Fruit fly (Drosophila melanogaster) whole organism, embryonic: Measurements from ENCODE around the gene CG15412.
A peak's percentile ranks its signal among the peaks of the same experiment; 100 is the strongest.

ENCODE experiments used
- Adf1 ChIP-seq: fragments of 200-800 bp; sonication (Bioruptor generic); IDR thresholded peaks from 2 replicates; pipeline ENCODE4 v1.3.6; 2022; ENCODE audit warnings: missing biosample characterization, missing genetic modification characterization
- B-H1 ChIP-seq: fragments of 200-800 bp; sonication (Bioruptor generic); IDR thresholded peaks from 3 replicates; pipeline ENCODE4 v1.3.6; 2022; ENCODE audit warnings: missing biosample characterization, missing genetic modification characterization
- Blimp-1 ChIP-seq: fragments of 200-800 bp; sonication (Bioruptor generic); optimal IDR thresholded peaks from 3 replicates; lab custom pipeline; 2018; ENCODE audit warnings: missing biosample characterization, missing genetic modification characterization, mild to moderate bottlenecking, moderate library complexity, missing genetic modification reagents
- CG10274 ChIP-seq: fragments of 200-800 bp; sonication (Bioruptor generic); optimal IDR thresholded peaks from 3 replicates; lab custom pipeline; 2017; ENCODE audit warnings: missing biosample characterization, mild to moderate bottlenecking, missing genetic modification characterization
- CG10366 ChIP-seq: fragments of 200-800 bp; sonication (Bioruptor generic); IDR thresholded peaks from 2 replicates; pipeline ENCODE4 v1.3.6; 2022; ENCODE audit warnings: missing biosample characterization, missing genetic modification characterization
- CG10979 ChIP-seq: fragments of 200-800 bp; sonication (Bioruptor generic); optimal IDR thresholded peaks from 2 replicates; lab custom pipeline; 2018; ENCODE audit warnings: missing biosample characterization, mild to moderate bottlenecking, missing genetic modification characterization, moderate library complexity
- CG11504 ChIP-seq: fragments of 200-800 bp; sonication (Bioruptor generic); optimal IDR thresholded peaks from 3 replicates; lab custom pipeline; 2019; ENCODE audit warnings: missing biosample characterization, mild to moderate bottlenecking, missing genetic modification characterization, moderate library complexity
- CG14860 ChIP-seq: fragments of 200-800 bp; sonication (Bioruptor generic); IDR thresholded peaks from 3 replicates; pipeline ENCODE4 v1.3.6; 2022; ENCODE audit warnings: missing biosample characterization, missing genetic modification characterization; ENCODE audit not compliant: partially characterized antibody
- CG1529 ChIP-seq: fragments of 200-800 bp; sonication (Bioruptor generic); optimal IDR thresholded peaks from 3 replicates; lab custom pipeline; 2018; ENCODE audit warnings: missing biosample characterization, missing genetic modification characterization
- CG2678 ChIP-seq: fragments of 200-800 bp; sonication (Bioruptor generic); optimal IDR thresholded peaks from 3 replicates; lab custom pipeline; 2019; ENCODE audit warnings: missing biosample characterization, mild to moderate bottlenecking, missing genetic modification characterization, moderate library complexity
- CG31224 ChIP-seq: fragments of 200-800 bp; sonication (Bioruptor generic); IDR thresholded peaks from 2 replicates; pipeline ENCODE4 v1.3.6; 2022; ENCODE audit warnings: missing biosample characterization, missing genetic modification characterization
- CG32532 ChIP-seq: fragments of 200-800 bp; sonication (Bioruptor generic); IDR thresholded peaks from 2 replicates; pipeline ENCODE4 v1.3.6; 2022; ENCODE audit warnings: missing biosample characterization, missing genetic modification characterization
- CG32772 ChIP-seq: fragments of 200-800 bp; sonication (Bioruptor generic); IDR thresholded peaks from 2 replicates; pipeline ENCODE4 v1.3.6; 2022; ENCODE audit warnings: missing biosample characterization, missing genetic modification characterization
- CG33557 ChIP-seq: fragments of 200-800 bp; sonication (Bioruptor generic); optimal IDR thresholded peaks from 2 replicates; lab custom pipeline; 2019; ENCODE audit warnings: missing biosample characterization, mild to moderate bottlenecking, missing genetic modification characterization, moderate library complexity
- CG3726 ChIP-seq: fragments of 200-800 bp; sonication (Bioruptor generic); IDR thresholded peaks from 3 replicates; pipeline ENCODE4, ENCODE4 v1.3.6; 2022; ENCODE audit warnings: missing biosample characterization, missing genetic modification characterization
- CG3838 ChIP-seq: fragments of 200-800 bp; sonication (Bioruptor generic); optimal IDR thresholded peaks from 3 replicates; lab custom pipeline; 2016; ENCODE audit warnings: missing biosample characterization, missing genetic modification characterization
- CG5180 ChIP-seq: fragments of 200-800 bp; sonication (Bioruptor generic); optimal IDR thresholded peaks from 3 replicates; lab custom pipeline; 2017; ENCODE audit warnings: missing biosample characterization, missing genetic modification characterization, mild to moderate bottlenecking, moderate library complexity, missing genetic modification reagents
- CG6654 ChIP-seq: fragments of 200-800 bp; sonication (Bioruptor generic); optimal IDR thresholded peaks from 2 replicates; lab custom pipeline; 2017; ENCODE audit warnings: missing biosample characterization, mild to moderate bottlenecking, missing genetic modification characterization
- CG7372 ChIP-seq: fragments of 200-800 bp; sonication (Bioruptor generic); IDR thresholded peaks from 2 replicates; pipeline ENCODE4 v1.3.6; 2022; ENCODE audit warnings: missing biosample characterization, missing genetic modification characterization
- D19A ChIP-seq: fragments of 200-800 bp; optimal IDR thresholded peaks from 3 replicates; lab custom pipeline; 2019; ENCODE audit warnings: missing biosample characterization, mild to moderate bottlenecking, missing genetic modification characterization, moderate library complexity
- Dek ChIP-seq: fragments of 200-800 bp; sonication (Bioruptor generic); optimal IDR thresholded peaks from 3 replicates; lab custom pipeline; 2019; ENCODE audit warnings: missing biosample characterization, mild to moderate bottlenecking, missing genetic modification characterization, moderate library complexity
- Gsc ChIP-seq: fragments of 200-800 bp; sonication (Bioruptor generic); IDR thresholded peaks from 2 replicates; pipeline ENCODE4 v1.3.6; 2022; ENCODE audit warnings: missing biosample characterization, missing genetic modification characterization
- HLHmδ ChIP-seq: fragments of 200-800 bp; sonication (Bioruptor generic); optimal IDR thresholded peaks from 2 replicates; lab custom pipeline; 2018; ENCODE audit warnings: missing biosample characterization, mild to moderate bottlenecking, missing genetic modification characterization, moderate library complexity
- Mad ChIP-seq: fragments of 200-800 bp; sonication (Bioruptor generic); optimal IDR thresholded peaks from 2 replicates; lab custom pipeline; 2016; ENCODE audit warnings: missing biosample characterization, missing genetic modification characterization
- Med ChIP-seq: fragments of 200-800 bp; sonication (Bioruptor generic); peaks from one replicate; lab custom pipeline; 2016; ENCODE audit warnings: missing biosample characterization, missing genetic modification characterization, mild to moderate bottlenecking, inconsistent platforms, moderate library complexity
- Sox100B ChIP-seq: fragments of 200-800 bp; sonication (Bioruptor generic); optimal IDR thresholded peaks from 3 replicates; lab custom pipeline; 2018; ENCODE audit warnings: missing biosample characterization, mild to moderate bottlenecking, missing genetic modification characterization
- Sox102F ChIP-seq: fragments of 200-800 bp; sonication (Bioruptor generic); optimal IDR thresholded peaks from 2 replicates; lab custom pipeline; 2018; ENCODE audit warnings: missing biosample characterization, mild to moderate bottlenecking, missing genetic modification characterization, moderate library complexity
- Xbp1 ChIP-seq: fragments of 200-800 bp; sonication (Bioruptor generic); optimal IDR thresholded peaks from 3 replicates; lab custom pipeline; 2016; ENCODE audit warnings: missing biosample characterization, mild to moderate bottlenecking, missing genetic modification characterization
- abd-A ChIP-seq: fragments of 200-800 bp; sonication (Bioruptor generic); optimal IDR thresholded peaks from 3 replicates; lab custom pipeline; 2019; ENCODE audit warnings: missing biosample characterization, mild to moderate bottlenecking, missing genetic modification characterization, moderate library complexity
- az2 ChIP-seq: fragments of 200-800 bp; sonication (Bioruptor generic); optimal IDR thresholded peaks from 3 replicates; lab custom pipeline; 2016; ENCODE audit warnings: missing biosample characterization, missing genetic modification characterization
- bcd ChIP-seq: fragments of 200-800 bp; sonication (Bioruptor generic); optimal IDR thresholded peaks from 2 replicates; lab custom pipeline; 2017; ENCODE audit warnings: missing biosample characterization, mild to moderate bottlenecking, missing genetic modification characterization
- bigmax ChIP-seq: fragments of 200-800 bp; sonication (Bioruptor generic); optimal IDR thresholded peaks from 2 replicates; lab custom pipeline; 2018; ENCODE audit warnings: missing biosample characterization, mild to moderate bottlenecking, missing genetic modification characterization
- chm ChIP-seq: fragments of 200-800 bp; sonication (Bioruptor generic); IDR thresholded peaks from 2 replicates; pipeline ENCODE4 v1.3.6; 2022; ENCODE audit warnings: missing biosample characterization, missing genetic modification characterization
- corto ChIP-seq: fragments of 200-800 bp; sonication (Bioruptor generic); optimal IDR thresholded peaks from 2 replicates; lab custom pipeline; 2016; ENCODE audit warnings: missing biosample characterization, mild to moderate bottlenecking, missing genetic modification characterization, moderate library complexity
- crol ChIP-seq: fragments of 200-800 bp; sonication (Bioruptor generic); IDR thresholded peaks from 2 replicates; pipeline ENCODE4 v1.3.6; 2022; ENCODE audit warnings: missing biosample characterization, missing genetic modification characterization
- lbe ChIP-seq: fragments of 200-800 bp; sonication (Bioruptor generic); optimal IDR thresholded peaks from 2 replicates; lab custom pipeline; 2016; ENCODE audit warnings: missing biosample characterization, mild to moderate bottlenecking, missing genetic modification characterization
- lov ChIP-seq, 2 experiments: fragments of 200-800 bp in 1 of 2; fragments of >200 bp in 1 of 2; sonication (Bioruptor generic) in 1 of 2; IDR thresholded peaks in 1 of 2; optimal IDR thresholded peaks in 1 of 2; 2 replicates in 1 of 2; 3 replicates in 1 of 2; pipeline versions ENCODE4 v1.3.6 to Lab custom; 2017 to 2022; ENCODE audit warnings: missing biosample characterization in 1 of 2, missing genetic modification characterization in 1 of 2
- mam ChIP-seq: fragments of 200-800 bp; sonication (Bioruptor generic); optimal IDR thresholded peaks from 3 replicates; lab custom pipeline; 2016; ENCODE audit warnings: missing biosample characterization, missing genetic modification characterization
- psq ChIP-seq: fragments of 200-800 bp; sonication (Bioruptor generic); optimal IDR thresholded peaks from 2 replicates; lab custom pipeline; 2017; ENCODE audit warnings: missing biosample characterization, missing genetic modification characterization
- ro ChIP-seq: fragments of 200-800 bp; sonication (Bioruptor generic); IDR thresholded peaks from 2 replicates; pipeline ENCODE4 v1.3.6; 2022; ENCODE audit warnings: missing biosample characterization, missing genetic modification characterization
- run ChIP-seq: fragments of 200-800 bp; sonication (Bioruptor generic); optimal IDR thresholded peaks from 3 replicates; lab custom pipeline; 2018; ENCODE audit warnings: missing biosample characterization, mild to moderate bottlenecking, missing genetic modification characterization
- sens ChIP-seq: fragments of 200-800 bp; sonication (Bioruptor generic); peaks from one replicate; lab custom pipeline; 2016; ENCODE audit warnings: missing biosample characterization, missing genetic modification characterization
- slbo ChIP-seq: fragments of 200-800 bp; sonication (Bioruptor generic); IDR thresholded peaks from 2 replicates; pipeline ENCODE4 v1.3.6; 2022; ENCODE audit warnings: missing biosample characterization, missing genetic modification characterization
- so ChIP-seq: fragments of 200-800 bp; sonication (Bioruptor generic); IDR thresholded peaks from 3 replicates; pipeline ENCODE4 v1.3.6; 2022; ENCODE audit warnings: missing biosample characterization, missing genetic modification characterization
- tna ChIP-seq: fragments of 200-800 bp; sonication (Bioruptor generic); IDR thresholded peaks from 2 replicates; pipeline ENCODE4 v1.3.6; 2022; ENCODE audit warnings: missing biosample characterization, missing genetic modification characterization; ENCODE audit not compliant: partially characterized antibody
- vvl ChIP-seq: fragments of 200-800 bp; sonication (Bioruptor generic); IDR thresholded peaks from 2 replicates; pipeline ENCODE4 v1.3.6; 2022; ENCODE audit warnings: missing biosample characterization, missing genetic modification characterization

The CG15412 gene

dm6 chr2L:3345763-3346482, 29.6 kb downstream of the CG15412 start (continued):
- TF ChIP-seq CG10274 (GFP tag; lab: Kevin White, UChicago) = no peak
- TF ChIP-seq Med (GFP tag; lab: Kevin White, UChicago) = peak; percentile 49
- no peak for TF ChIP-seq CG3838 (GFP tag; lab: Kevin White, UChicago)
- TF ChIP-seq CG32532 (GFP tag; lab: Robert Waterston, UW) = 0 out of 2 replicates have a peak, but pooled peaks have one; percentile 21
- peak; percentile 74 for TF ChIP-seq Adf1 (GFP tag; lab: Robert Waterston, UW)
- no peak for TF ChIP-seq Xbp1 (GFP tag; lab: Kevin White, UChicago)
- peak; percentile 24 for TF ChIP-seq CG1529 (GFP tag; lab: Kevin White, UChicago)
- peak; percentile 90 for TF ChIP-seq lbe (GFP tag; lab: Kevin White, UChicago)
- peak; percentile 59 for TF ChIP-seq psq
- TF ChIP-seq CG32772 = peak; percentile 27; the same call in 1 of the 2 replicates
- TF ChIP-seq tna (GFP tag; lab: Robert Waterston, UW) = 0 out of 2 replicates have a peak, but pooled peaks have one; percentile 19
- TF ChIP-seq bigmax = no peak
- peak; percentile 73 for TF ChIP-seq sens
- TF ChIP-seq crol (GFP tag; lab: Robert Waterston, UW) = peak; percentile 95
- peak; percentile 35; the same call in 1 of the 2 replicates for TF ChIP-seq CG10366 (GFP tag; lab: Robert Waterston, UW)
- peak; percentile 24; the same call in 1 of the 2 replicates for TF ChIP-seq chm (GFP tag; lab: Robert Waterston, UW)
- peak; percentile 31 for TF ChIP-seq CG11504 (tag; lab: Kevin White, UChicago)
- peak; percentile 15 for TF ChIP-seq CG10979 (tag; lab: Kevin White, UChicago)
- TF ChIP-seq vvl (GFP tag; lab: Robert Waterston, UW) = peak; percentile 55
- peak; percentile 69 for TF ChIP-seq D19A (tag; lab: Kevin White, UChicago)
- TF ChIP-seq corto (GFP tag; lab: Kevin White, UChicago) = peak; percentile 91
- peak; percentile 14 for TF ChIP-seq az2
- TF ChIP-seq HLHmδ (GFP tag; lab: Kevin White, UChicago) = peak; percentile 54
- 0 out of 3 replicates have a peak, but pooled peaks have one; percentile 41 for TF ChIP-seq so (GFP tag; lab: Robert Waterston, UW)
- TF ChIP-seq slbo (GFP tag; lab: Robert Waterston, UW) = 0 out of 2 replicates have a peak, but pooled peaks have one; percentile 15
- TF ChIP-seq CG33557 (GFP tag; lab: Kevin White, UChicago) = peak; percentile 29

- TF ChIP-seq CG7372 (GFP tag; lab: Robert Waterston, UW) (peak; percentile 55), CG14860 (no peak)
Observed at dm6 chr2L:3342369-3342768, 33.1 kb downstream of the CG15412 start.

- peak; percentile 2 for TF ChIP-seq Sox100B
- no peak for TF ChIP-seq CG3726 (GFP tag; lab: Robert Waterston, UW)
- TF ChIP-seq CG5180 (GFP tag; lab: Kevin White, UChicago) = no peak
- TF ChIP-seq Gsc (GFP tag; lab: Robert Waterston, UW) = no peak
- TF ChIP-seq ro (GFP tag; lab: Robert Waterston, UW) = no peak
- no peak for TF ChIP-seq CG6654 (GFP tag; lab: Kevin White, UChicago)
- TF ChIP-seq Blimp-1 (GFP tag; lab: Kevin White, UChicago) = peak; percentile 50
- TF ChIP-seq Dek (tag; lab: Kevin White, UChicago) = no peak
- TF ChIP-seq run (tag; lab: Kevin White, UChicago) = no peak
- TF ChIP-seq abd-A = no peak
- TF ChIP-seq CG2678 = peak; percentile 41
- no peak for TF ChIP-seq B-H1
- TF ChIP-seq Sox102F = peak; percentile 72
- TF ChIP-seq bcd (GFP tag; lab: Kevin White, UChicago) = no peak
- TF ChIP-seq Mad (GFP tag; lab: Kevin White, UChicago) = no peak
- TF ChIP-seq CG31224 (GFP tag; lab: Robert Waterston, UW) = no peak
- TF ChIP-seq lov (optimal IDR thresholded peaks at IDR 0.05; lab: Kevin White, UChicago) = no peak
- no peak for TF ChIP-seq lov (GFP tag; IDR thresholded peaks at IDR 0.05; lab: Robert Waterston, UW)
- no peak for TF ChIP-seq mam (GFP tag; lab: Kevin White, UChicago)
Observed at dm6 chr2L:3341231-3341935, 34.1 kb downstream of the CG15412 start.
